Worm (Caenorhabditis elegans) whole organism, young adult: ENCODE measurements around the gene srw-118.

Experiments used
- B0261.1 ChIP-seq: sonication (generic microtip); optimal IDR thresholded peaks from 2 replicates; lab custom pipeline; 2016; ENCODE audit warnings: mild to moderate bottlenecking, missing genetic modification characterization, moderate library complexity, missing compliant biosample characterization
- F22D6.2 ChIP-seq: sonication (generic microtip); optimal IDR thresholded peaks from 2 replicates; lab custom pipeline; 2016; ENCODE audit warnings: mild to moderate bottlenecking, missing genetic modification characterization, missing compliant biosample characterization
- F23B12.7 ChIP-seq: sonication (generic microtip); optimal IDR thresholded peaks from 2 replicates; lab custom pipeline; 2017; ENCODE audit warnings: missing genetic modification characterization, mild to moderate bottlenecking, missing compliant biosample characterization, antibody characterized with exemption, moderate library complexity; ENCODE audit not compliant: insufficient read depth
- F49E8.2 ChIP-seq: sonication (generic microtip); optimal IDR thresholded peaks from 3 replicates; lab custom pipeline; 2017; ENCODE audit warnings: missing genetic modification characterization, mild to moderate bottlenecking, missing compliant biosample characterization, antibody characterized with exemption, moderate library complexity; ENCODE audit not compliant: insufficient read depth
- F52B5.7 ChIP-seq: sonication (generic microtip); optimal IDR thresholded peaks from 2 replicates; lab custom pipeline; 2016; ENCODE audit warnings: mild to moderate bottlenecking, missing genetic modification characterization, missing compliant biosample characterization
- F55B11.4 ChIP-seq: sonication (generic microtip); optimal IDR thresholded peaks from 2 replicates; lab custom pipeline; 2016; ENCODE audit warnings: missing compliant biosample characterization, missing genetic modification characterization, borderline replicate concordance; ENCODE audit not compliant: insufficient read depth
- K11D2.4 ChIP-seq: fragments of 200-800 bp; sonication (Bioruptor generic); IDR thresholded peaks from 2 replicates; pipeline ENCODE4 v1.3.6; 2022; ENCODE audit warnings: missing genetic modification reagents, missing genetic modification characterization, missing compliant biosample characterization
- Y95B8A.8 ChIP-seq: fragments of 200-800 bp; sonication (Bioruptor generic); IDR thresholded peaks from 2 replicates; pipeline ENCODE4 v1.3.6; 2022; ENCODE audit warnings: missing genetic modification reagents, missing genetic modification characterization, missing compliant biosample characterization
- akir-1 ChIP-seq: fragments of 200-800 bp; sonication (Bioruptor generic); optimal IDR thresholded peaks from 2 replicates; lab custom pipeline; 2018; ENCODE audit warnings: mild to moderate bottlenecking, missing genetic modification characterization, moderate library complexity, missing compliant biosample characterization
- athp-1 ChIP-seq: sonication (generic microtip); optimal IDR thresholded peaks from 2 replicates; lab custom pipeline; 2017; ENCODE audit warnings: mild to moderate bottlenecking, missing genetic modification characterization, missing compliant biosample characterization
- cebp-1 ChIP-seq, 2 experiments: fragments of 200-800 bp in 1 of 2; sonication (Bioruptor generic) in 1 of 2; sonication (generic microtip) in 1 of 2; IDR thresholded peaks in 1 of 2; optimal IDR thresholded peaks in 1 of 2; 2 replicates each; pipeline versions ENCODE4 v1.3.6 to Lab custom; 2017 to 2022; ENCODE audit warnings: missing compliant biosample characterization in 2 of 2, missing genetic modification characterization in 2 of 2, mild to moderate bottlenecking in 1 of 2, missing genetic modification reagents in 1 of 2, moderate library complexity in 1 of 2
- ceh-58 ChIP-seq: fragments of 200-800 bp; sonication (Bioruptor generic); IDR thresholded peaks from 2 replicates; pipeline ENCODE4 v1.3.6; 2022; ENCODE audit warnings: missing genetic modification characterization, missing compliant biosample characterization
- dox-1 ChIP-seq: fragments of 200-800 bp; sonication (Bioruptor generic); IDR thresholded peaks from 2 replicates; pipeline ENCODE4 v1.3.6; 2022; ENCODE audit warnings: missing genetic modification reagents, missing genetic modification characterization, missing compliant biosample characterization
- gei-17 ChIP-seq: fragments of 200-800 bp; sonication (Bioruptor generic); optimal IDR thresholded peaks from 2 replicates; lab custom pipeline; 2018; ENCODE audit warnings: mild to moderate bottlenecking, missing genetic modification characterization, missing compliant biosample characterization
- him-1 ChIP-seq: sonication (generic microtip); optimal IDR thresholded peaks from 2 replicates; lab custom pipeline; 2016; ENCODE audit warnings: missing genotype, missing genetic modification reagents, missing genetic modification characterization, missing compliant biosample characterization
- let-526 ChIP-seq: fragments of 200-800 bp; sonication (Bioruptor generic); IDR thresholded peaks from 2 replicates; pipeline ENCODE4 v1.3.6; 2022; ENCODE audit warnings: missing genetic modification reagents, missing genetic modification characterization, missing compliant biosample characterization
- lin-40 ChIP-seq: sonication (generic microtip); optimal IDR thresholded peaks from 2 replicates; lab custom pipeline; 2016; ENCODE audit warnings: missing genetic modification characterization, mild to moderate bottlenecking, missing compliant biosample characterization, missing genotype, missing genetic modification reagents
- lin-54 ChIP-seq: fragments of 200-800 bp; sonication (Bioruptor generic); optimal IDR thresholded peaks from 2 replicates; lab custom pipeline; 2018; ENCODE audit warnings: mild to moderate bottlenecking, missing genetic modification characterization, missing compliant biosample characterization
- lsl-1 ChIP-seq: fragments of 200-800 bp; sonication (Bioruptor generic); optimal IDR thresholded peaks from 2 replicates; lab custom pipeline; 2018; ENCODE audit warnings: mild to moderate bottlenecking, missing genetic modification characterization, moderate library complexity, missing compliant biosample characterization
- madf-3 ChIP-seq: fragments of 200-800 bp; sonication (Bioruptor generic); IDR thresholded peaks from 2 replicates; pipeline ENCODE4 v1.3.6; 2022; ENCODE audit warnings: missing genetic modification reagents, missing genetic modification characterization, missing compliant biosample characterization
- mel-28 ChIP-seq: sonication (generic microtip); optimal IDR thresholded peaks from 2 replicates; lab custom pipeline; 2016; ENCODE audit warnings: borderline replicate concordance, mild to moderate bottlenecking, missing genetic modification characterization, missing compliant biosample characterization
- mes-4 ChIP-seq: sonication (generic microtip); optimal IDR thresholded peaks from 2 replicates; lab custom pipeline; 2016; ENCODE audit warnings: missing genotype, missing genetic modification characterization, missing compliant biosample characterization
- nfya-1 ChIP-seq: sonication (generic microtip); optimal IDR thresholded peaks from 2 replicates; lab custom pipeline; 2017; ENCODE audit warnings: antibody characterized with exemption, missing compliant biosample characterization, missing genetic modification characterization, borderline replicate concordance; ENCODE audit not compliant: insufficient read depth
- pbrm-1 ChIP-seq: fragments of 200-800 bp; sonication (Bioruptor generic); IDR thresholded peaks from 2 replicates; pipeline ENCODE4 v1.3.6; 2022; ENCODE audit warnings: missing genetic modification reagents, missing genetic modification characterization, missing compliant biosample characterization
- pha-4 ChIP-seq: fragments of 150-350 bp; sonication (generic microtip); optimal IDR thresholded peaks from 2 replicates; lab custom pipeline; 2014; ENCODE audit warnings: missing biosample characterization, missing genetic modification reagents, missing genetic modification characterization
- rpc-1 ChIP-seq, 2 experiments: fragments of 150-350 bp in 1 of 2; sonication (generic microtip) in 1 of 2; optimal IDR thresholded peaks; 2 replicates each; lab custom pipeline; 2014 to 2018; ENCODE audit warnings: missing biosample characterization in 1 of 2, missing genetic modification characterization in 1 of 2, missing genetic modification reagents in 1 of 2, missing genotype in 1 of 2
- sdz-38 ChIP-seq: sonication (generic microtip); optimal IDR thresholded peaks from 2 replicates; lab custom pipeline; 2016; ENCODE audit warnings: missing genotype, missing genetic modification characterization, missing compliant biosample characterization
- snpc-1.1 ChIP-seq: sonication (generic microtip); optimal IDR thresholded peaks from 2 replicates; lab custom pipeline; 2017; ENCODE audit warnings: missing genetic modification characterization, mild to moderate bottlenecking, missing compliant biosample characterization, antibody characterized with exemption, moderate library complexity, missing genotype, missing genetic modification reagents; ENCODE audit not compliant: insufficient read depth
- snpc-1.3 ChIP-seq: sonication (generic microtip); optimal IDR thresholded peaks from 2 replicates; lab custom pipeline; 2017; ENCODE audit warnings: missing genetic modification characterization, mild to moderate bottlenecking, missing compliant biosample characterization, antibody characterized with exemption, moderate library complexity, missing genotype, missing genetic modification reagents; ENCODE audit not compliant: insufficient read depth
- snpc-4 ChIP-seq, 5 experiments: fragments of 150-350 bp in 1 of 5; sonication (generic microtip) in 4 of 5; optimal IDR thresholded peaks; 2 replicates each; lab custom pipeline; 2014 to 2018; ENCODE audit warnings: missing genetic modification characterization in 5 of 5, missing biosample characterization in 3 of 5, antibody characterized with exemption in 2 of 5, mild to moderate bottlenecking in 2 of 5, missing compliant biosample characterization in 2 of 5, missing genotype in 2 of 5, moderate library complexity in 2 of 5, missing genetic modification reagents in 1 of 5
- somi-1 ChIP-seq: fragments of 200-800 bp; sonication (Bioruptor generic); optimal IDR thresholded peaks from 2 replicates; lab custom pipeline; 2018; ENCODE audit warnings: mild to moderate bottlenecking, missing genetic modification characterization, missing compliant biosample characterization
- tbx-9 ChIP-seq: sonication (generic microtip); optimal IDR thresholded peaks from 2 replicates; lab custom pipeline; 2016; ENCODE audit warnings: borderline replicate concordance, missing genetic modification characterization, inconsistent platforms, missing compliant biosample characterization
- unc-130 ChIP-seq: sonication (generic microtip); optimal IDR thresholded peaks from 2 replicates; lab custom pipeline; 2016; ENCODE audit warnings: missing genetic modification reagents, missing genetic modification characterization, missing compliant biosample characterization
- unc-62 ChIP-seq: fragments of 150-350 bp; optimal IDR thresholded peaks from 2 replicates; lab custom pipeline; 2014; ENCODE audit warnings: missing biosample characterization, missing genetic modification reagents, missing genetic modification characterization
- ztf-18 ChIP-seq: sonication (generic microtip); optimal IDR thresholded peaks from 2 replicates; lab custom pipeline; 2016; ENCODE audit warnings: missing genotype, mild to moderate bottlenecking, missing genetic modification characterization, missing compliant biosample characterization
- ztf-22 ChIP-seq: fragments of 200-800 bp; sonication (Bioruptor generic); optimal IDR thresholded peaks from 2 replicates; lab custom pipeline; 2018; ENCODE audit warnings: mild to moderate bottlenecking, missing genetic modification characterization, moderate library complexity, missing compliant biosample characterization
- ztf-28 ChIP-seq: fragments of 200-800 bp; sonication (Bioruptor generic); IDR thresholded peaks from 2 replicates; pipeline ENCODE4 v1.3.6; 2022; ENCODE audit warnings: missing genetic modification reagents, missing genetic modification characterization, missing compliant biosample characterization
- ztf-3 ChIP-seq: fragments of 200-800 bp; sonication (Bioruptor generic); optimal IDR thresholded peaks from 2 replicates; lab custom pipeline; 2018; ENCODE audit warnings: mild to moderate bottlenecking, missing genetic modification characterization, missing compliant biosample characterization
- ztf-6 ChIP-seq: fragments of 200-800 bp; sonication (Bioruptor generic); IDR thresholded peaks from 2 replicates; pipeline ENCODE4 v1.3.6; 2022; ENCODE audit warnings: missing genetic modification reagents, missing genetic modification characterization, missing compliant biosample characterization

The srw-118 gene

DNA sequence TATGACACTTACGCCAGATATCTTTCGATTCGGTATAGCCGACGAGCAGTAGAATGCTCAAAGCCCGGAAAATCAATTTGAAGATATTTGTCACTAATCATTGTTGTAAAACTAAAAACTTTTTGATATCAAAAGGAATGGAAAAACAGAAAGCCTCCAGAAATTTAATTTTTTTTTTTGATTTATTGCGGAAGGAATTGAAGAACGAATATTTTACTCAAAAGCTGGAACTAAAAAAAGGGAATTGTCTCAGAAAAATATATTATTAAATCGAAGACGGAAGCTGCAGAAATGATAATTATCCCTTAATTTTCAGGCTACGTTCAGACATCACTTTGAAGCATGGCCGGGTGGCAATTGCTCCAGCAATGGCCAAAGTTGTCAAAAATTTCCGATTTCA lies 36.0 kb downstream of the srw-118 start, which contains the start of gene srw-137:
Gene srw-137 (minus strand): TSS at position 101 of the 400 bp plus-strand sequence.
- TF ChIP-seq unc-130 (no peak), snpc-1.1 (tag; lab: Kevin White, UChicago) (no peak)

DNA sequence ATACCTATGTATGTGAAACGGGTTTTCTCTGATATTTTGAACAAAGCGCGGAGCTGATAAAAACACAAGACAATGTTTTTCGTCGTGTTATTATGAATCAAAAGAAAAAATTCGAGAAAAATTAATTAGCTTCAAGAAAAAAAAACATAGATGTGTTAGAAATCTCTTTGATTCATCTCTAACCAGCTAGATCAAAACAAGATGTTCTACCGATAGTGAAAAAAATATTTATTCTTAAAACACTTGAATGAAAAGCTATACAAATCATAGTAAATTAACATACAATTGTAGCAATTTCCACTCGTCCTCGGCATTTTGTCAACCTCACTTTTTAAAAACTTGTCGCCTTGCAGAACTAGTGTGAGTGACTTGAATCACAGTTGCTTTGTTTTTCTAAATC lies 37.6 kb downstream of the srw-118 start:
- TF ChIP-seq nfya-1 (no peak), gei-17 (GFP tag; lab: Kevin White, UChicago) (no peak), ztf-6 (GFP tag; lab: Robert Waterston, UW) (no peak), F49E8.2 (no peak), tbx-9 (tag; lab: Kevin White, UChicago) (no peak), lin-54 (no peak), mel-28 (tag; lab: Kevin White, UChicago) (no peak), rpc-1 (optimal IDR thresholded peaks at IDR 0.05; lab: Kevin White, UChicago) (no peak), rpc-1 (tag; optimal IDR thresholded peaks at IDR 0.05; lab: Kevin White, UChicago) (no peak), unc-62 (GFP tag; lab: Kevin White, UChicago) (no peak), B0261.1 (tag; lab: Kevin White, UChicago) (no peak)

DNA sequence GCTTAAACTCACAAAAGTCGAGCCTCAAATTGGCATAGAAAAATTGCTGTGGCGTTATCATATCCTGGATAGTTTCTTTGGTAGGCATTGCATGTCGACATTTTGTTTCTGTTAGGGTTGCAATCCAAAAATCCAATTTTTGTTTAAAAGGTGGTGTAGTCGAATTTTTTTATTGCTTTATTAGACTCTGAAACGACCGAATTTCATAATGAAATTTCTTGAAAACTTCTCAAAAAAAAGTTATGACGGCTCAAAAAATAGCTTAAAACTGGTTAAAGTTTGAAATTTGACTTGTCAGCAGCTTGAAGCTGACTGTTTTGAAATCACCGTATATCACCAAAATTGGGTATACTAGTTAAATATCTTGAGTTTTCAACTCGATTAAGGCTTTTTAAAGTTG lies 38.5 kb downstream of the srw-118 start, which contains the start of gene srw-143:
Gene srw-143 (minus strand): TSS at position 101 of the 400 bp plus-strand sequence.
- TF ChIP-seq lsl-1 (GFP tag; lab: Kevin White, UChicago), result no peak
- TF ChIP-seq F49E8.2, result no peak
- no peak for TF ChIP-seq ztf-18
- no peak for TF ChIP-seq lin-40 (tag; lab: Kevin White, UChicago)
- TF ChIP-seq madf-3 (GFP tag; lab: Robert Waterston, UW), result no peak
- TF ChIP-seq athp-1 (tag; lab: Kevin White, UChicago), result no peak
- TF ChIP-seq ceh-58 (GFP tag; lab: Robert Waterston, UW), result no peak
- TF ChIP-seq F55B11.4 (tag; lab: Kevin White, UChicago), result no peak
- TF ChIP-seq let-526 (GFP tag; lab: Robert Waterston, UW), result no peak

DNA sequence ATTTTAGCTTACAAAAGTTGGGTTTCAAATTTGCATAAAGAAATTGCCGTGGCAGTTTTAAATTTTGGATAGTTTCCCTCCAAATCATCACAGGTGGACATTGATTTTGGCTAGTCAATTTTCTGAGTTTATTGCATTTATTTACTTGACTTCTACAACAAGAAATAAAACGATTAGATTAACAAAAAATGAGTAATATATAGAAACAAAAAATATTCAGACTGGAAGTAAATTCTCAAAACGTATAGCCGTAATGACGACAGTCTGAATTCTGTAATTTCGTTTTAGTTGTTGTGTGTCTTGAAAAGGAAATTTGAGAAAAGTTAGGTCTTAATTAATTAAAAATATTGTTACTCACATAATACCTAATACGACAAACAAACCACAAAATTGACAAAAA lies 41.4 kb downstream of the srw-118 start, which contains the start of gene srw-141:
Gene srw-141 (minus strand): TSS at position 101 of the 400 bp plus-strand sequence.
- TF ChIP-seq pha-4 (tag; lab: Kevin White, UChicago), result no peak
- no peak for TF ChIP-seq sdz-38 (tag; lab: Kevin White, UChicago)
- no peak for TF ChIP-seq lsl-1 (GFP tag; lab: Kevin White, UChicago)
- no peak for TF ChIP-seq F55B11.4 (tag; lab: Kevin White, UChicago)

DNA sequence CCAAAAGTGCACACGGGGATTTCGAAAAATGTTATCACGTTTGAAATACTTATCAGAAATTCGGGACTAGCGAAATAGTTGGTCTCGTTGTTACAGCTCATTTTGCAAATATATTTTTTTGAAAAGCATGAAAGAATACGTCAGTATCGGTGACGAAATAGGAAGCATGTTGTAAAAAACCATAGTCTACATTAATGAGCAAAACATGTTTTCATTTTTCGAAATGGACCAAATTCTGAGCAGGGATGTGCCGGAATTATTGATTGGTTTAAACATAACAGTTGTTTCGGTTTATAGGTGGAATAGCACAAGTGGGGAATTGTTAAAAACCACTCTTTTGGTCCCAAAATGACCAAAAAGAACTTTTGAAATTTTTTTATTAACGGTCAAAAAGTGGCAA lies 45.8 kb downstream of the srw-118 start, which contains the start of gene srh-247:
Gene srh-247 (minus strand): TSS at position 101 of the 400 bp plus-strand sequence.
- TF ChIP-seq dox-1 (GFP tag; lab: Robert Waterston, UW), result no peak
- no peak for TF ChIP-seq ztf-22 (GFP tag; lab: Kevin White, UChicago)
- TF ChIP-seq K11D2.4 (GFP tag; lab: Robert Waterston, UW), result no peak
- no peak for TF ChIP-seq akir-1 (GFP tag; lab: Kevin White, UChicago)
- TF ChIP-seq F23B12.7 (tag; lab: Kevin White, UChicago), result no peak
- TF ChIP-seq F52B5.7 (tag; lab: Kevin White, UChicago), result no peak
- no peak for TF ChIP-seq F22D6.2
- TF ChIP-seq ztf-6 (GFP tag; lab: Robert Waterston, UW), result no peak
- no peak for TF ChIP-seq him-1 (tag; lab: Kevin White, UChicago)
- TF ChIP-seq snpc-1.3, result no peak
- TF ChIP-seq cebp-1 (GFP tag; IDR thresholded peaks at IDR 0.05; lab: Robert Waterston, UW), result no peak
- TF ChIP-seq cebp-1 (tag; optimal IDR thresholded peaks at IDR 0.05; lab: Kevin White, UChicago), result no peak
- no peak for TF ChIP-seq ztf-28
- TF ChIP-seq snpc-4 (GFP tag; optimal IDR thresholded peaks at IDR 0.05; lab: Kevin White, UChicago), result no peak
- TF ChIP-seq snpc-4 (tag; optimal IDR thresholded peaks at IDR 0.05; lab: Kevin White, UChicago), result no peak
- TF ChIP-seq mes-4 (tag; lab: Kevin White, UChicago), result no peak
- no peak for TF ChIP-seq somi-1 (GFP tag; lab: Kevin White, UChicago)
- TF ChIP-seq ztf-3 (GFP tag; lab: Kevin White, UChicago), result no peak
- TF ChIP-seq pbrm-1 (GFP tag; lab: Robert Waterston, UW), result no peak
- TF ChIP-seq Y95B8A.8 (GFP tag; lab: Robert Waterston, UW), result no peak
